Fruit fly (Drosophila melanogaster): Measurements from ENCODE around the gene Apl.

Gene Apl

DNA sequence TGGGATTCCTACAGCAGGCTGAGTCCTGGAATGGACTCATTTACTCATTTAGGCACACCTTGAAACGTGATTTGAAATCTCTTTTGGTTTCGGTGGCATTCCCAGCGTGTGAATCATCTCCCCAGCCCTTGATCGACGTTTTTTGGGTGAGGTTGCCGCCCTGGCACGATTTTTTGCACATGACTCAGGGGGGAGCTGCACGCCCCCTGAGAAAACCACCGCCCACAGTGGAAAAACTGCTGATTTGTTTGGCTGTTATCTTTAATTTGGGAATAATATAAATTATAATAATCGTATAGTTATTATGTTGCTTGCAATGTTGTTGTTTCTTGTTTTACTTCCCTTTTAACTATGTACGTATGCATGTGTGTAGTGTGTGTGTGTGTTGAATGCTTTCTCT is 18.0 kb downstream of the Apl start (continued):
- TF ChIP-seq ci (GFP tag; IDR thresholded peaks at IDR 0.05) (peak; percentile 10; the same call in 1 of the 3 replicates), Lpt (GFP tag; optimal IDR thresholded peaks at IDR 0.05) (no peak), Ravus (GFP tag; IDR thresholded peaks at IDR 0.05) (no peak), dimm (GFP tag; IDR thresholded peaks at IDR 0.05) (no peak), CG3838 (GFP tag; optimal IDR thresholded peaks at IDR 0.05) (no peak), NC2α (GFP tag; optimal IDR thresholded peaks at IDR 0.05) (no peak), CG1603 (tag; optimal IDR thresholded peaks at IDR 0.05) (no peak), kah (GFP tag; optimal IDR thresholded peaks at IDR 0.05) (no peak), sd (tag; optimal IDR thresholded peaks at IDR 0.05) (peak; percentile 94), D19B (GFP tag; optimal IDR thresholded peaks at IDR 0.05) (no peak), CG4404 (GFP tag; IDR thresholded peaks at IDR 0.05) (no peak), CG9215 (GFP tag; IDR thresholded peaks at IDR 0.05) (no peak), Sox100B (GFP tag; optimal IDR thresholded peaks at IDR 0.05) (no peak), CG10147 (GFP tag; optimal IDR thresholded peaks at IDR 0.05) (no peak), CG12071 (GFP tag; optimal IDR thresholded peaks at IDR 0.05) (no peak), pzg (GFP tag; optimal IDR thresholded peaks at IDR 0.05) (peak; percentile 25), CG6765 (GFP tag; optimal IDR thresholded peaks at IDR 0.05) (no peak), fd3F (GFP tag; optimal IDR thresholded peaks at IDR 0.05) (no peak), stc (GFP tag; IDR thresholded peaks at IDR 0.05) (peak; percentile 6; the same call in 1 of the 2 replicates), CG30020 (tag; optimal IDR thresholded peaks at IDR 0.05) (no peak), chm (GFP tag; IDR thresholded peaks at IDR 0.05) (no peak), ato (GFP tag; IDR thresholded peaks at IDR 0.05; ENCODE audit: partially characterized antibody) (no peak), eve (GFP tag; optimal IDR thresholded peaks at IDR 0.05) (no peak), gt (GFP tag; IDR thresholded peaks at IDR 0.05) (no peak), CG8944 (GFP tag; optimal IDR thresholded peaks at IDR 0.05) (no peak), gfzf (GFP tag; optimal IDR thresholded peaks at IDR 0.05) (no peak), CG8388 (GFP tag; optimal IDR thresholded peaks at IDR 0.05) (no peak), CG12391 (tag; optimal IDR thresholded peaks at IDR 0.05) (no peak), NfI (GFP tag; optimal IDR thresholded peaks at IDR 0.05) (no peak), CG11085 (GFP tag; IDR thresholded peaks at IDR 0.05) (no peak), Kr (GFP tag; optimal IDR thresholded peaks at IDR 0.05) (no peak), Nf-YC (tag; optimal IDR thresholded peaks at IDR 0.05) (no peak), cad (GFP tag; optimal IDR thresholded peaks at IDR 0.05) (no peak), trh (GFP tag; optimal IDR thresholded peaks at IDR 0.05) (no peak), CG4360 (GFP tag; IDR thresholded peaks at IDR 0.05) (no peak), zfh1 (GFP tag; IDR thresholded peaks at IDR 0.05) (no peak), sna (GFP tag; IDR thresholded peaks at IDR 0.05; ENCODE audit: partially characterized antibody) (no peak), CG4617 (GFP tag; optimal IDR thresholded peaks at IDR 0.05; ENCODE audit: borderline replicate concordance) (no peak), HmgZ (tag; optimal IDR thresholded peaks at IDR 0.05) (no peak), pnt (GFP tag; optimal IDR thresholded peaks at IDR 0.05) (no peak), maf-S (GFP tag; optimal IDR thresholded peaks at IDR 0.05) (no peak), CG14667 (GFP tag; IDR thresholded peaks at IDR 0.05) (no peak), ssp (GFP tag; IDR thresholded peaks at IDR 0.05) (no peak), Hmr (GFP tag; optimal IDR thresholded peaks at IDR 0.05) (peak; percentile 5), B-H2 (GFP tag; optimal IDR thresholded peaks at IDR 0.05) (no peak), ERR (GFP tag; optimal IDR thresholded peaks at IDR 0.05) (no peak), CG17385 (GFP tag; optimal IDR thresholded peaks at IDR 0.05) (peak; percentile 8), croc (GFP tag; conservative IDR thresholded peaks at IDR 0.05) (no peak), eyg (GFP tag; optimal IDR thresholded peaks at IDR 0.05) (no peak), chinmo (GFP tag; IDR thresholded peaks at IDR 0.05; ENCODE audit: partially characterized antibody) (no peak), CG17328 (GFP tag; IDR thresholded peaks at IDR 0.05) (no peak), CG34376 (GFP tag; optimal IDR thresholded peaks at IDR 0.05) (peak; percentile 27), fu2 (GFP tag; optimal IDR thresholded peaks at IDR 0.05) (no peak)

All from whole organism, embryonic.